Worm (Caenorhabditis elegans) whole organism, late embryonic: ENCODE measurements around the gene bus-5.
A peak's percentile ranks its signal among the peaks of the same experiment; 100 is the strongest.

ENCODE experiments used
- K02D7.2 ChIP-seq: sonication (generic microtip); optimal IDR thresholded peaks from 2 replicates; lab custom pipeline; 2017; ENCODE audit warnings: mild to moderate bottlenecking, missing genetic modification characterization, missing compliant biosample characterization
- Y22D7AL.16 ChIP-seq: sonication (generic microtip); optimal IDR thresholded peaks from 2 replicates; lab custom pipeline; 2016; ENCODE audit warnings: missing genetic modification characterization, missing compliant biosample characterization
- ceh-18 ChIP-seq: sonication (generic microtip); optimal IDR thresholded peaks from 2 replicates; lab custom pipeline; 2016; ENCODE audit warnings: missing genetic modification characterization, missing compliant biosample characterization
- ceh-2 ChIP-seq: sonication (generic microtip); optimal IDR thresholded peaks from 2 replicates; lab custom pipeline; 2016; ENCODE audit warnings: missing genotype, missing genetic modification characterization, missing compliant biosample characterization
- ceh-6 ChIP-seq: fragments of 200-800 bp; sonication (Bioruptor generic); optimal IDR thresholded peaks from 2 replicates; lab custom pipeline; 2018; ENCODE audit warnings: mild to moderate bottlenecking, missing genetic modification characterization, missing compliant biosample characterization
- che-1 ChIP-seq: sonication (generic microtip); optimal IDR thresholded peaks from 2 replicates; lab custom pipeline; 2016; ENCODE audit warnings: mild to moderate bottlenecking, missing genetic modification characterization, missing compliant biosample characterization
- elt-2 ChIP-seq: sonication (generic microtip); optimal IDR thresholded peaks from 2 replicates; lab custom pipeline; 2016; ENCODE audit warnings: missing genetic modification reagents, missing genetic modification characterization, missing compliant biosample characterization
- hlh-13 ChIP-seq: fragments of 200-800 bp; sonication (Bioruptor generic); optimal IDR thresholded peaks from 2 replicates; lab custom pipeline; 2018; ENCODE audit warnings: mild to moderate bottlenecking, missing genetic modification characterization, missing compliant biosample characterization
- hlh-15 ChIP-seq: sonication (generic microtip); optimal IDR thresholded peaks from 2 replicates; lab custom pipeline; 2016; ENCODE audit warnings: missing genetic modification characterization, missing compliant biosample characterization
- lim-6 ChIP-seq: sonication (generic microtip); optimal IDR thresholded peaks from 2 replicates; lab custom pipeline; 2016; ENCODE audit warnings: missing genetic modification characterization, missing compliant biosample characterization
- nfya-1 ChIP-seq: sonication (generic microtip); optimal IDR thresholded peaks from 2 replicates; lab custom pipeline; 2017; ENCODE audit warnings: missing genetic modification characterization, mild to moderate bottlenecking, missing compliant biosample characterization, antibody characterized with exemption, moderate library complexity
- pag-3 ChIP-seq: sonication (generic microtip); optimal IDR thresholded peaks from 2 replicates; lab custom pipeline; 2016; ENCODE audit warnings: missing compliant biosample characterization, missing genetic modification characterization, borderline replicate concordance
- sox-2 ChIP-seq: fragments of 200-800 bp; sonication (Bioruptor generic); IDR thresholded peaks from 2 replicates; pipeline ENCODE4 v1.3.6; 2022; ENCODE audit warnings: missing genetic modification reagents, missing genetic modification characterization, missing compliant biosample characterization
- tbx-2 ChIP-seq: sonication (generic microtip); optimal IDR thresholded peaks from 2 replicates; lab custom pipeline; 2016; ENCODE audit warnings: missing genetic modification characterization, missing compliant biosample characterization
- unc-86 ChIP-seq: sonication (generic microtip); optimal IDR thresholded peaks from 2 replicates; lab custom pipeline; 2016; ENCODE audit warnings: missing genetic modification characterization, missing compliant biosample characterization
- ztf-16 ChIP-seq: sonication (generic microtip); optimal IDR thresholded peaks from 2 replicates; lab custom pipeline; 2017; ENCODE audit warnings: missing genetic modification characterization, missing compliant biosample characterization

bus-5 gene

ce11 chrX:2071392-2072001, 41.4 kb downstream of the bus-5 start (continued):
- TF ChIP-seq pag-3 (tag; lab: Kevin White, UChicago) = no peak
- peak; percentile 56 for TF ChIP-seq tbx-2 (tag; lab: Kevin White, UChicago)
- no peak for TF ChIP-seq lim-6 (tag; lab: Kevin White, UChicago)
- no peak for TF ChIP-seq hlh-13 (GFP tag; lab: Kevin White, UChicago)

ce11 chrX:2070418-2070996, 42.4 kb downstream of the bus-5 start, which contains the start of gene acl-4:
Gene acl-4 (minus strand): TSS chrX:2070444.
- TF ChIP-seq sox-2 (GFP tag; lab: Robert Waterston, UW) (no peak), ceh-18 (tag; lab: Kevin White, UChicago) (no peak), che-1 (tag; lab: Kevin White, UChicago) (no peak), ztf-16 (tag; lab: Kevin White, UChicago) (no peak), ceh-6 (GFP tag; lab: Kevin White, UChicago) (no peak), K02D7.2 (tag; lab: Kevin White, UChicago) (no peak), nfya-1 (tag; lab: Kevin White, UChicago) (no peak), ceh-2 (no peak)

- peak; percentile 1 for TF ChIP-seq elt-2 (tag; lab: Kevin White, UChicago)
- TF ChIP-seq K02D7.2 (tag; lab: Kevin White, UChicago) = no peak
- TF ChIP-seq, all 69 proteins: peak for 1
Observed at ce11 chrX:2068294-2068693, 44.6 kb downstream of the bus-5 start.

ce11 chrX:2064730-2065129, 48.2 kb downstream of the bus-5 start, which contains the start of gene F49H12.7:
Gene F49H12.7 (plus strand): TSS chrX:2065030.
- TF ChIP-seq Y22D7AL.16 (tag; lab: Kevin White, UChicago) (no peak), hlh-15 (tag; lab: Kevin White, UChicago) (no peak), unc-86 (tag; lab: Kevin White, UChicago) (no peak)
